Worm (Caenorhabditis elegans): Measurements from ENCODE around the gene Y49F6A.11.

The Y49F6A.11 gene

DNA sequence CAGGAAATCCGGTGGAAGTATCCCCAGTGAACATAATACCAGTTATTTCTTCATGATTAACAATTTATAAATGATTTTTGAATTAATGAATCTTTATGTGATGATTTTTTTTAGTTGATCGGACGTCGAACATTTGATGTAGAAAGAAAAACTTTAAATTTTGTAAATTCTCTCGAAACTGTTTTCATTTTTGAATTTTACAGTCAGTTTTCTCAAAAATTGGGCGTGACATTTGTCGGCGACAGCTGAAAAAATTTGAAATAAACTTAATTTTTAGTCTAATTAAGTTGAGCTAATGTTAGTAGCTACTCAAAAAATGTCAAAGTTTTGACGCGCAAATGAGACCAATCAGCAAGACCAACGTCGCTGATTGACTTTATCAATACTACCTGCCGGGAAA lies 15.2 kb downstream of the Y49F6A.11 start, which contains the start of gene srh-60:
Gene srh-60, plus strand, starts transcription at position 301 of the 400 bp plus-strand sequence.
- TF ChIP-seq B0035.1 (tag; optimal IDR thresholded peaks at IDR 0.05) (no peak), ceh-79 (tag; optimal IDR thresholded peaks at IDR 0.05) (no peak), T26A5.8 (tag; optimal IDR thresholded peaks at IDR 0.05) (no peak)

ce11 chrII:3581752-3582151 lies 16.9 kb downstream of the Y49F6A.11 start, which contains the start of gene srh-59:
srh-59 (plus strand) TSS chrII:3582052.
- TF ChIP-seq Y53G8AR.9 (GFP tag; conservative IDR thresholded peaks at IDR 0.05) (no peak), ztf-22 (GFP tag; optimal IDR thresholded peaks at IDR 0.05) (no peak), ztf-28 (GFP tag; IDR thresholded peaks at IDR 0.05) (no peak), tbp1 (GFP tag; optimal IDR thresholded peaks at IDR 0.05) (no peak), Y53F4B.3 (GFP tag; IDR thresholded peaks at IDR 0.05) (no peak)

- TF ChIP-seq snpc-1.1 (tag; optimal IDR thresholded peaks at IDR 0.05; ENCODE audit: insufficient read depth) (no peak), sdz-38 (tag; optimal IDR thresholded peaks at IDR 0.05) (no peak), hlh-26 (GFP tag; conservative IDR thresholded peaks at IDR 0.05) (no peak), D2030.7 (GFP tag; IDR thresholded peaks at IDR 0.05) (no peak), lin-40 (tag; optimal IDR thresholded peaks at IDR 0.05) (no peak), ztf-6 (GFP tag; IDR thresholded peaks at IDR 0.05) (no peak), mxl-1 (tag; optimal IDR thresholded peaks at IDR 0.05) (no peak), rcor-1 (GFP tag; IDR thresholded peaks at IDR 0.05) (no peak), lin-26 (GFP tag; IDR thresholded peaks at IDR 0.05) (no peak), egl-44 (GFP tag; IDR thresholded peaks at IDR 0.05) (no peak), K12H6.12 (tag; optimal IDR thresholded peaks at IDR 0.05) (no peak), egrh-3 (GFP tag; IDR thresholded peaks at IDR 0.05) (no peak), B0336.3 (GFP tag; IDR thresholded peaks at IDR 0.05) (no peak), F37B4.10 (GFP tag; IDR thresholded peaks at IDR 0.05) (no peak), mes-4 (tag; optimal IDR thresholded peaks at IDR 0.05) (no peak), bed-1 (GFP tag; IDR thresholded peaks at IDR 0.05) (no peak), tlf-1 (GFP tag; optimal IDR thresholded peaks at IDR 0.05) (no peak), lir-1 (GFP tag; conservative IDR thresholded peaks at IDR 0.05) (no peak), ceh-40 (GFP tag; IDR thresholded peaks at IDR 0.05) (no peak)
Measured at ce11 chrII:3579767-3580166, 18.9 kb downstream of the Y49F6A.11 start, which contains the start of gene clec-134. clec-134 (plus strand) TSS chrII:3580067.

- TF ChIP-seq nhr-80 (tag; optimal IDR thresholded peaks at IDR 0.05): no peak
- no peak for TF ChIP-seq xnd-1 (tag; optimal IDR thresholded peaks at IDR 0.05)
- no peak for TF ChIP-seq madf-10 (tag; optimal IDR thresholded peaks at IDR 0.05)
- TF ChIP-seq ztf-22 (GFP tag; optimal IDR thresholded peaks at IDR 0.05): no peak
- no peak for TF ChIP-seq attf-5 (GFP tag; optimal IDR thresholded peaks at IDR 0.05)
- no peak for TF ChIP-seq tlf-1 (GFP tag; optimal IDR thresholded peaks at IDR 0.05)
Measured at ce11 chrII:3578121-3578520, 20.5 kb downstream of the Y49F6A.11 start, which contains the start of gene clec-133. clec-133 (plus strand) TSS chrII:3578421.

ce11 chrII:3576742-3577141 lies 21.9 kb downstream of the Y49F6A.11 start, which contains the start of gene clec-132:
clec-132 (plus strand) TSS chrII:3577042.
- TF ChIP-seq tlf-1 (GFP tag; optimal IDR thresholded peaks at IDR 0.05) (no peak), lsl-1 (GFP tag; optimal IDR thresholded peaks at IDR 0.05) (no peak), F55B11.4 (tag; optimal IDR thresholded peaks at IDR 0.05; ENCODE audit: borderline replicate concordance, insufficient read depth) (no peak), T26A5.8 (tag; optimal IDR thresholded peaks at IDR 0.05) (no peak), mel-28 (tag; optimal IDR thresholded peaks at IDR 0.05; ENCODE audit: borderline replicate concordance) (no peak), lin-40 (tag; optimal IDR thresholded peaks at IDR 0.05) (no peak), C17E4.6 (GFP tag; IDR thresholded peaks at IDR 0.05) (no peak), unc-62 (GFP tag; optimal IDR thresholded peaks at IDR 0.05) (no peak), nhr-120 (GFP tag; IDR thresholded peaks at IDR 0.05) (no peak), lin-26 (GFP tag; IDR thresholded peaks at IDR 0.05) (no peak), sdz-38 (tag; optimal IDR thresholded peaks at IDR 0.05) (no peak), lsy-27 (tag; optimal IDR thresholded peaks at IDR 0.05; ENCODE audit: borderline replicate concordance, insufficient read depth) (no peak), Y67H2A.10 (GFP tag; conservative IDR thresholded peaks at IDR 0.05) (no peak), attf-6 (GFP tag; IDR thresholded peaks at IDR 0.05) (no peak), tbx-9 (tag; optimal IDR thresholded peaks at IDR 0.05; ENCODE audit: borderline replicate concordance) (no peak), hlh-12 (tag; optimal IDR thresholded peaks at IDR 0.05) (no peak), lag-1 (GFP tag; IDR thresholded peaks at IDR 0.05) (no peak)

All from whole organism, young adult.